Worm (Caenorhabditis elegans): Measurements from ENCODE around the gene dhs-6.

- TF ChIP-seq ztf-22 (GFP tag; optimal IDR thresholded peaks at IDR 0.05) (no peak), athp-1 (tag; optimal IDR thresholded peaks at IDR 0.05) (no peak), sdz-38 (tag; optimal IDR thresholded peaks at IDR 0.05) (no peak), D2030.7 (GFP tag; IDR thresholded peaks at IDR 0.05) (no peak), lir-1 (GFP tag; conservative IDR thresholded peaks at IDR 0.05) (no peak), mes-4 (tag; optimal IDR thresholded peaks at IDR 0.05) (no peak), T26A5.8 (tag; optimal IDR thresholded peaks at IDR 0.05) (no peak), ets-4 (GFP tag; optimal IDR thresholded peaks at IDR 0.05) (peak; percentile 44), bed-2 (GFP tag; IDR thresholded peaks at IDR 0.05) (no peak)
These were observed 33.3 kb downstream of the dhs-6 start, which contains the start of gene lys-8 for ce11 chrII:5585788-5586187.
